5 worm cellular contexts compared by ENCODE assay signal in genomic region chrV:19371777-19372176, ce11.
TF ChIP-seq lines count a peak whose summit lies in the region.

No protein-coding gene starts in this region.

TF ChIP-seq in whole organism, early embryonic, 17 proteins besides CTCF, POLR2A, EP300 and RAD21:
- TF ChIP-seq B0310.2 (tag; optimal IDR thresholded peaks at IDR 0.05; lab: Kevin White, UChicago) (no peak), tbx-37 (GFP tag; conservative IDR thresholded peaks at IDR 0.05; lab: Robert Waterston, UW) (0 out of 2 replicates have a peak, but pooled peaks have one; percentile 6)

TF ChIP-seq in whole organism, late embryonic, 69 proteins besides CTCF, POLR2A, EP300 and RAD21:
- peak; percentile 10 for TF ChIP-seq ceh-24 (tag; optimal IDR thresholded peaks at IDR 0.05; lab: Kevin White, UChicago)
- no peak for TF ChIP-seq C08G9.2 (tag; optimal IDR thresholded peaks at IDR 0.05; lab: Kevin White, UChicago)
- TF ChIP-seq tbx-2 (tag; optimal IDR thresholded peaks at IDR 0.05; lab: Kevin White, UChicago), result no peak
- no peak for TF ChIP-seq nhr-232 (tag; optimal IDR thresholded peaks at IDR 0.05; lab: Kevin White, UChicago)
- peak; percentile 54 for TF ChIP-seq pag-3 (tag; optimal IDR thresholded peaks at IDR 0.05; lab: Kevin White, UChicago; ENCODE audit: borderline replicate concordance)

TF ChIP-seq in whole organism, midembryonic, 9 proteins besides CTCF, POLR2A, EP300 and RAD21:
- TF ChIP-seq ztf-29 (GFP tag; IDR thresholded peaks at IDR 0.05; lab: Robert Waterston, UW) (no peak), T22C8.4 (GFP tag; IDR thresholded peaks at IDR 0.05; lab: Robert Waterston, UW) (0 out of 2 replicates have a peak, but pooled peaks have one; percentile 3)

TF ChIP-seq in whole organism, mixed stage, embryonic, 35 proteins besides CTCF, POLR2A, EP300 and RAD21:
- peak; percentile 13 for TF ChIP-seq sptf-1 (tag; optimal IDR thresholded peaks at IDR 0.05; lab: Kevin White, UChicago)
- TF ChIP-seq mep-1 (tag; optimal IDR thresholded peaks at IDR 0.05; lab: Kevin White, UChicago), result no peak
- TF ChIP-seq drap-1 (GFP tag; optimal IDR thresholded peaks at IDR 0.05; lab: Kevin White, UChicago), result peak; percentile 59

TF ChIP-seq in whole organism, young adult, 124 proteins besides CTCF, POLR2A, EP300 and RAD21:
- TF ChIP-seq F55B11.4 (tag; optimal IDR thresholded peaks at IDR 0.05; lab: Kevin White, UChicago; ENCODE audit: borderline replicate concordance, insufficient read depth), result no peak
- TF ChIP-seq ztf-18 (tag; optimal IDR thresholded peaks at IDR 0.05; lab: Kevin White, UChicago), result peak; percentile 53
